Fruit fly (Drosophila melanogaster) whole organism, wandering third instar larva: ENCODE measurements around the gene Cwc25.

ENCODE experiments used
- Abd-B ChIP-seq: fragments of >200 bp; optimal IDR thresholded peaks from 2 replicates; lab custom pipeline; 2017; ENCODE audit warnings: missing biosample characterization, missing genetic modification characterization
- CG32264 ChIP-seq: fragments of 200-800 bp; sonication (Bioruptor generic); optimal IDR thresholded peaks from 2 replicates; lab custom pipeline; 2016; ENCODE audit warnings: missing biosample characterization, missing genetic modification characterization
- Dfd ChIP-seq: fragments of >200 bp; optimal IDR thresholded peaks from 2 replicates; lab custom pipeline; 2017; ENCODE audit warnings: missing biosample characterization, missing genetic modification characterization
- Dif ChIP-seq: fragments of 200-275, 200-300 bp; sonication (Bioruptor generic); optimal IDR thresholded peaks from 2 replicates; lab custom pipeline; 2018; ENCODE audit warnings: missing biosample characterization, missing genetic modification characterization; ENCODE audit not compliant: partially characterized antibody
- GATAd ChIP-seq: sonication (Bioruptor generic); optimal IDR thresholded peaks from 2 replicates; lab custom pipeline; 2016; ENCODE audit warnings: missing biosample characterization, missing genetic modification characterization
- HLH106 ChIP-seq: fragments of 200-800 bp; optimal IDR thresholded peaks from 3 replicates; lab custom pipeline; 2019; ENCODE audit warnings: missing biosample characterization, mild to moderate bottlenecking, missing genetic modification characterization, moderate library complexity
- Hnf4 ChIP-seq: fragments of 200-800 bp; sonication (Bioruptor generic); optimal IDR thresholded peaks from 2 replicates; lab custom pipeline; 2016; ENCODE audit warnings: missing biosample characterization, mild to moderate bottlenecking, missing genetic modification characterization
- Hr83 ChIP-seq: fragments of 200-300 bp; sonication (Bioruptor generic); optimal IDR thresholded peaks from 2 replicates; lab custom pipeline; 2016; ENCODE audit warnings: missing biosample characterization, mild to moderate bottlenecking, missing genetic modification characterization, moderate library complexity; ENCODE audit not compliant: poor library complexity, severe bottlenecking
- Jra ChIP-seq: sonication (Bioruptor generic); optimal IDR thresholded peaks from 2 replicates; lab custom pipeline; 2016; ENCODE audit warnings: missing biosample characterization, missing genetic modification characterization
- Myc ChIP-seq: fragments of >200 bp; optimal IDR thresholded peaks from 2 replicates; lab custom pipeline; 2017
- N ChIP-seq: fragments of >200 bp; optimal IDR thresholded peaks from 2 replicates; lab custom pipeline; 2018; ENCODE audit warnings: missing biosample characterization, missing external identifiers, missing genetic modification characterization
- Rel ChIP-seq, 2 experiments: fragments of 200-800 bp; sonication (Bioruptor generic) in 1 of 2; optimal IDR thresholded peaks; 2 replicates in 1 of 2; 3 replicates in 1 of 2; lab custom pipeline; 2016 to 2019; ENCODE audit warnings: mild to moderate bottlenecking in 2 of 2, missing biosample characterization in 2 of 2, missing genetic modification characterization in 2 of 2, moderate library complexity in 1 of 2
- Sp1 ChIP-seq: fragments of 200-800 bp; sonication (Bioruptor generic); optimal IDR thresholded peaks from 3 replicates; lab custom pipeline; 2019; ENCODE audit warnings: missing biosample characterization, mild to moderate bottlenecking, missing genetic modification characterization, moderate library complexity
- Vsx2 ChIP-seq: fragments of 200-300, 225-300 bp; sonication (Bioruptor generic); optimal IDR thresholded peaks from 2 replicates; lab custom pipeline; 2018; ENCODE audit warnings: missing biosample characterization, missing genetic modification characterization; ENCODE audit not compliant: partially characterized antibody
- br ChIP-seq: fragments of 200-800 bp; sonication (Bioruptor generic); optimal IDR thresholded peaks from 2 replicates; lab custom pipeline; 2016; ENCODE audit warnings: missing biosample characterization, missing genetic modification characterization
- brk ChIP-seq: fragments of 200-800 bp; sonication (Bioruptor generic); optimal IDR thresholded peaks from 2 replicates; lab custom pipeline; 2016; ENCODE audit warnings: missing biosample characterization, mild to moderate bottlenecking, missing genetic modification characterization
- dl ChIP-seq, 2 experiments: fragments of 175-275, 200-275 bp in 1 of 2; fragments of 200-275 bp in 1 of 2; sonication (Bioruptor generic); optimal IDR thresholded peaks; lab custom pipeline; 2018; ENCODE audit warnings: mild to moderate bottlenecking in 2 of 2, missing biosample characterization in 2 of 2, missing genetic modification characterization in 2 of 2, moderate library complexity in 2 of 2; ENCODE audit not compliant: partially characterized antibody in 2 of 2, insufficient read depth in 1 of 2
- dmrt93B ChIP-seq: fragments of 200-800 bp; sonication (Bioruptor generic); optimal IDR thresholded peaks from 2 replicates; lab custom pipeline; 2018; ENCODE audit warnings: missing biosample characterization, mild to moderate bottlenecking, missing genetic modification characterization
- dsf ChIP-seq: sonication (Bioruptor generic); optimal IDR thresholded peaks from 2 replicates; lab custom pipeline; 2016; ENCODE audit warnings: missing biosample characterization, missing genetic modification characterization, borderline replicate concordance
- ey ChIP-seq: fragments of 200-800 bp; sonication (Bioruptor generic); optimal IDR thresholded peaks from 2 replicates; lab custom pipeline; 2016; ENCODE audit warnings: missing biosample characterization, missing genetic modification characterization
- foxo ChIP-seq, 2 experiments: fragments of 200-800 bp; sonication (Bioruptor generic); optimal IDR thresholded peaks; 2 replicates in 1 of 2; 3 replicates in 1 of 2; lab custom pipeline; 2016 to 2017; ENCODE audit warnings: missing biosample characterization in 2 of 2, missing genetic modification characterization in 2 of 2
- fru ChIP-seq: fragments of 200-800 bp; sonication (Bioruptor generic); optimal IDR thresholded peaks from 3 replicates; lab custom pipeline; 2016; ENCODE audit warnings: missing biosample characterization, mild to moderate bottlenecking, missing genetic modification characterization
- h ChIP-seq: fragments of 200-800 bp; sonication (Bioruptor generic); optimal IDR thresholded peaks from 3 replicates; lab custom pipeline; 2016; ENCODE audit warnings: missing biosample characterization, mild to moderate bottlenecking, missing genetic modification characterization
- jim ChIP-seq: fragments of 175-275, 200-325 bp; sonication (Bioruptor generic); optimal IDR thresholded peaks from 2 replicates; lab custom pipeline; 2016; ENCODE audit warnings: missing biosample characterization, mild to moderate bottlenecking, missing genetic modification characterization
- lola ChIP-seq: fragments of >200 bp; optimal IDR thresholded peaks from 2 replicates; lab custom pipeline; 2017; ENCODE audit warnings: missing biosample characterization, missing genetic modification characterization
- psq ChIP-seq: fragments of 200-800 bp; sonication (Bioruptor generic); optimal IDR thresholded peaks from 3 replicates; lab custom pipeline; 2017; ENCODE audit warnings: missing biosample characterization, mild to moderate bottlenecking, missing genetic modification characterization, moderate library complexity
- rgr ChIP-seq: fragments of 200-800 bp; sonication (Bioruptor generic); optimal IDR thresholded peaks from 3 replicates; lab custom pipeline; 2016; ENCODE audit warnings: missing biosample characterization, mild to moderate bottlenecking, missing genetic modification characterization
- sv ChIP-seq: fragments of 200-800 bp; sonication (Bioruptor generic); optimal IDR thresholded peaks from 3 replicates; lab custom pipeline; 2016; ENCODE audit warnings: missing biosample characterization, missing genetic modification characterization
- tai ChIP-seq: sonication (Bioruptor generic); optimal IDR thresholded peaks from 2 replicates; lab custom pipeline; 2016; ENCODE audit warnings: missing biosample characterization, missing genetic modification characterization
- usp ChIP-seq: fragments of >200 bp; optimal IDR thresholded peaks from 2 replicates; lab custom pipeline; 2017; ENCODE audit warnings: missing biosample characterization, missing genetic modification characterization
- woc ChIP-seq: sonication (Bioruptor generic); optimal IDR thresholded peaks from 2 replicates; lab custom pipeline; 2016; ENCODE audit warnings: missing biosample characterization, mild to moderate bottlenecking, missing genetic modification characterization

Cwc25 gene

dm6 chr2L:2744852-2745251, at the start of gene Cwc25, which contains the start of gene CG9961:
Gene Cwc25 (plus strand): TSS chr2L:2745098.
Gene CG9961 (minus strand): TSS chr2L:2744934.
- TF ChIP-seq sv (GFP tag; lab: Kevin White, UChicago) (no peak), CG32264 (no peak), br (no peak), Hr83 (GFP tag; lab: Kevin White, UChicago) (no peak), foxo (GFP tag; optimal IDR thresholded peaks at IDR 0.05; lab: Kevin White, UChicago) (peak in 1 of 2 experiments; percentile 8), lola (no peak), Abd-B (GFP tag; lab: Kevin White, UChicago) (no peak), ey (GFP tag; lab: Kevin White, UChicago) (no peak), usp (GFP tag; lab: Kevin White, UChicago) (no peak), dmrt93B (GFP tag; lab: Kevin White, UChicago) (no peak), Dfd (GFP tag; lab: Kevin White, UChicago) (no peak), HLH106 (peak; percentile 22)

DNA sequence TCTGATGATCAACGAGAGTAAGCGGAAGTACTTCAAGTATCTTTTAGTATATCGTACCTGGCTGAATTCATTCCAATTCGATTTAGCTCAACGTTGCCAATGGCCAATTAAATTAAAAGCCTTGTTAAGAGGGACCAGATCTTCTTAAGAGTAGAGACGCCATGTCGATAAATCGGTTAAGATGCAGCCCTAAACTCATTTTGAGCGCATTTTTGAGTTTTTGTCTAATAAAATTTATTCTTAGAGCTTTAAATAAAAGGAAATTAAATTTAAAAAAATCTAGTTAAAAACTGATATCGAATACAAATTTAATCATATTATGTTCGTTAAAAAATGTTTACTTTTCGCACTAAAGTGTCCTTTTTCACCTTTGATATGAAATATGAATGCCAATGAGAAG, 48.6 kb upstream of the Cwc25 start, which contains the start of gene Trf5:
TSS of gene Trf5 (minus strand) at position 101 of the 400 bp plus-strand sequence.
- TF ChIP-seq woc (GFP tag; lab: Kevin White, UChicago) (no peak), jim (GFP tag; lab: Kevin White, UChicago) (no peak), lola (no peak), Abd-B (GFP tag; lab: Kevin White, UChicago) (no peak), rgr (no peak), Hnf4 (GFP tag; lab: Kevin White, UChicago) (no peak), br (no peak), usp (GFP tag; lab: Kevin White, UChicago) (no peak), Sp1 (no peak), HLH106 (no peak), fru (GFP tag; lab: Kevin White, UChicago) (no peak), sv (GFP tag; lab: Kevin White, UChicago) (no peak), dl (GFP tag; optimal IDR thresholded peaks at IDR 0.05; lab: Kevin White, UChicago; ENCODE audit: insufficient read depth in 1 of 2, partially characterized antibody in 2 of 2) (no peak), Jra (GFP tag; lab: Kevin White, UChicago) (no peak), Vsx2 (no peak), psq (GFP tag; lab: Kevin White, UChicago) (no peak), CG32264 (no peak), Dif (no peak), tai (GFP tag; lab: Kevin White, UChicago) (no peak), Rel (GFP tag; optimal IDR thresholded peaks at IDR 0.05; lab: Kevin White, UChicago) (no peak), Rel (tag; optimal IDR thresholded peaks at IDR 0.05; lab: Kevin White, UChicago) (no peak)

- TF ChIP-seq N (GFP tag; lab: Kevin White, UChicago) (no peak), h (GFP tag; lab: Kevin White, UChicago) (peak; percentile 6)
These were observed 24.5 kb upstream of the Cwc25 start for dm6 chr2L:2720368-2720767.

dm6 chr2L:2721317-2721716, 23.6 kb upstream of the Cwc25 start:
- no peak for TF ChIP-seq usp (GFP tag; lab: Kevin White, UChicago)
- peak; percentile 4 for TF ChIP-seq fru (GFP tag; lab: Kevin White, UChicago)

DNA sequence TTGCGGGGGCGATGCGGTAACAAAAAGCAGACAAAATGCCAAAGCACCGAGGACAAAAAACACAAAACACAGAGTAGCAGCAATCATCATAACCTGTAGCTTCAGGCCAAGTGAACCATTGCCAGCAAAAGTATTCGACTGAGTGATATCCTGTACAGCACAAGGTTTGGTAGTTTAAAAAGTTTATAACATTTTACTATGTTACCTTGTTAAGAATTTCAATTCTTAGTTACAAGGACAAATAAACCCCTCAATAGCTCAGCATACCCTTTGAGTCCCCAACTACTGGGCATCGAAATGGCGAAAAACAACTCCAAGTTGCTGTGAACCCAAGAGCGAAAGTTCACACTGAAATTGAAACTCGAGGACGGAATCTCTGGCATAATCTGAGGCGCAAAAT, 21.8 kb upstream of the Cwc25 start:
- TF ChIP-seq Dfd (GFP tag; lab: Kevin White, UChicago) (no peak), Myc (lab: Kevin White, UChicago) (no peak), psq (GFP tag; lab: Kevin White, UChicago) (no peak), GATAd (no peak), dmrt93B (GFP tag; lab: Kevin White, UChicago) (no peak), dsf (GFP tag; lab: Kevin White, UChicago) (no peak), Jra (GFP tag; lab: Kevin White, UChicago) (no peak), tai (GFP tag; lab: Kevin White, UChicago) (no peak), brk (GFP tag; lab: Kevin White, UChicago) (no peak)
